Worm (Caenorhabditis elegans) whole organism, L3 larva: ENCODE data around the gene F22B8.7.
A peak's percentile ranks its signal among the peaks of the same experiment; 100 is the strongest.

Source experiments
- ZK546.5 ChIP-seq: sonication (generic microtip); optimal IDR thresholded peaks from 2 replicates; lab custom pipeline; 2017; ENCODE audit warnings: missing biosample characterization, missing genetic modification characterization
- aly-2 ChIP-seq: fragments of 150-350 bp; optimal IDR thresholded peaks from 2 replicates; lab custom pipeline; 2014; ENCODE audit warnings: missing biosample characterization, missing genetic modification characterization
- ceh-16 ChIP-seq: sonication (generic microtip); optimal IDR thresholded peaks from 2 replicates; lab custom pipeline; 2017; ENCODE audit warnings: missing biosample characterization, missing genetic modification characterization
- ceh-28 ChIP-seq: fragments of 150-350 bp; optimal IDR thresholded peaks from 2 replicates; lab custom pipeline; 2014; ENCODE audit warnings: missing biosample characterization, missing genetic modification reagents, missing genetic modification characterization
- ceh-82 ChIP-seq: fragments of 150-350 bp; optimal IDR thresholded peaks from 2 replicates; lab custom pipeline; 2014; ENCODE audit warnings: missing biosample characterization, missing genetic modification characterization
- ceh-9 ChIP-seq: sonication (generic microtip); optimal IDR thresholded peaks from 2 replicates; lab custom pipeline; 2018; ENCODE audit warnings: missing biosample characterization, missing genetic modification characterization
- daf-12 ChIP-seq: fragments of 150-350 bp; optimal IDR thresholded peaks from 2 replicates; lab custom pipeline; 2014; ENCODE audit warnings: missing biosample characterization, missing genetic modification reagents, missing genetic modification characterization
- egl-27 ChIP-seq: sonication (generic microtip); optimal IDR thresholded peaks from 4 replicates; lab custom pipeline; 2017; ENCODE audit warnings: missing biosample characterization, missing genetic modification reagents, missing genetic modification characterization
- elt-1 ChIP-seq: fragments of 150-350 bp; optimal IDR thresholded peaks from 2 replicates; lab custom pipeline; 2014; ENCODE audit warnings: missing biosample characterization, missing genetic modification characterization
- elt-2 ChIP-seq: sonication (generic microtip); optimal IDR thresholded peaks from 2 replicates; lab custom pipeline; 2016; ENCODE audit warnings: missing genetic modification reagents, mild to moderate bottlenecking, missing genetic modification characterization, missing compliant biosample characterization
- elt-3 ChIP-seq, 3 experiments: fragments of 150-350 bp in 1 of 3; sonication (generic microtip) in 2 of 3; optimal IDR thresholded peaks; 2 replicates in 2 of 3; 4 replicates in 1 of 3; lab custom pipeline; 2014 to 2017; ENCODE audit warnings: missing biosample characterization in 3 of 3, missing genetic modification characterization in 3 of 3
- fkh-10 ChIP-seq: sonication (generic microtip); optimal IDR thresholded peaks from 2 replicates; lab custom pipeline; 2017; ENCODE audit warnings: missing biosample characterization, missing genetic modification reagents, missing genetic modification characterization
- fos-1 ChIP-seq: fragments of 150-350 bp; optimal IDR thresholded peaks from 2 replicates; lab custom pipeline; 2014; ENCODE audit warnings: missing biosample characterization, missing genetic modification characterization
- jun-1 ChIP-seq: fragments of 150-350 bp; optimal IDR thresholded peaks from 2 replicates; lab custom pipeline; 2014; ENCODE audit warnings: missing biosample characterization, missing genetic modification reagents, missing genetic modification characterization
- lin-15B ChIP-seq: fragments of 150-350 bp; optimal IDR thresholded peaks from 2 replicates; lab custom pipeline; 2014; ENCODE audit warnings: missing biosample characterization, missing genetic modification characterization
- lin-39 ChIP-seq: fragments of 150-350 bp; optimal IDR thresholded peaks from 2 replicates; lab custom pipeline; 2018; ENCODE audit warnings: missing biosample characterization, missing genetic modification reagents, missing genetic modification characterization
- lsy-12 ChIP-seq: sonication (generic microtip); optimal IDR thresholded peaks from 2 replicates; lab custom pipeline; 2016; ENCODE audit warnings: mild to moderate bottlenecking, missing genetic modification characterization, missing compliant biosample characterization
- mdl-1 ChIP-seq: fragments of 150-350 bp; optimal IDR thresholded peaks from 2 replicates; lab custom pipeline; 2014; ENCODE audit warnings: missing biosample characterization, missing genetic modification characterization
- nhr-23 ChIP-seq: fragments of 150-350 bp; optimal IDR thresholded peaks from 2 replicates; lab custom pipeline; 2014; ENCODE audit warnings: missing biosample characterization, missing genetic modification reagents, missing genetic modification characterization
- nhr-237 ChIP-seq: fragments of 150-350 bp; optimal IDR thresholded peaks from 2 replicates; lab custom pipeline; 2014; ENCODE audit warnings: missing biosample characterization, missing genetic modification characterization
- nhr-28 ChIP-seq: fragments of 150-350 bp; optimal IDR thresholded peaks from 2 replicates; lab custom pipeline; 2014; ENCODE audit warnings: missing biosample characterization, missing genetic modification characterization
- nhr-43 ChIP-seq: sonication (generic microtip); optimal IDR thresholded peaks from 2 replicates; lab custom pipeline; 2016; ENCODE audit warnings: mild to moderate bottlenecking, missing genetic modification characterization, missing compliant biosample characterization; ENCODE audit not compliant: poor library complexity, severe bottlenecking
- nhr-67 ChIP-seq: fragments of 150-350 bp; optimal IDR thresholded peaks from 2 replicates; lab custom pipeline; 2014; ENCODE audit warnings: missing biosample characterization, missing genetic modification characterization
- nhr-77 ChIP-seq: fragments of 150-350 bp; optimal IDR thresholded peaks from 2 replicates; lab custom pipeline; 2014; ENCODE audit warnings: missing biosample characterization, missing genetic modification characterization
- pha-4 ChIP-seq: fragments of 150-350 bp; optimal IDR thresholded peaks from 2 replicates; lab custom pipeline; 2014; ENCODE audit warnings: missing biosample characterization, missing genetic modification reagents, missing genetic modification characterization
- pqm-1 ChIP-seq: fragments of 150-350 bp; optimal IDR thresholded peaks from 2 replicates; lab custom pipeline; 2017; ENCODE audit warnings: missing biosample characterization, missing genetic modification characterization, inconsistent platforms
- sea-2 ChIP-seq: fragments of 150-350 bp; sonication (generic microtip); optimal IDR thresholded peaks from 4 replicates; lab custom pipeline; 2014; ENCODE audit warnings: missing biosample characterization, missing genetic modification reagents, missing genetic modification characterization
- skn-1 ChIP-seq: fragments of 150-350 bp; optimal IDR thresholded peaks from 2 replicates; lab custom pipeline; 2014; ENCODE audit warnings: missing biosample characterization, missing genetic modification characterization
- snpc-4 ChIP-seq: fragments of 150-350 bp; optimal IDR thresholded peaks from 2 replicates; lab custom pipeline; 2014; ENCODE audit warnings: missing biosample characterization, missing genetic modification characterization
- tbx-2 ChIP-seq: sonication (generic microtip); optimal IDR thresholded peaks from 2 replicates; lab custom pipeline; 2016; ENCODE audit warnings: mild to moderate bottlenecking, missing genetic modification characterization, missing compliant biosample characterization
- unc-39 ChIP-seq: sonication (generic microtip); optimal IDR thresholded peaks from 4 replicates; lab custom pipeline; 2017; ENCODE audit warnings: missing biosample characterization, missing genetic modification characterization
- unc-62 ChIP-seq: fragments of 150-350 bp; sonication (generic microtip); optimal IDR thresholded peaks from 4 replicates; lab custom pipeline; 2014; ENCODE audit warnings: missing biosample characterization, missing genetic modification reagents, missing genetic modification characterization
- zag-1 ChIP-seq: fragments of 150-350 bp; optimal IDR thresholded peaks from 2 replicates; lab custom pipeline; 2014; ENCODE audit warnings: missing biosample characterization, missing genetic modification characterization
- ztf-11 ChIP-seq: fragments of 150-350 bp; optimal IDR thresholded peaks from 2 replicates; lab custom pipeline; 2014; ENCODE audit warnings: missing biosample characterization, missing genetic modification characterization

The F22B8.7 gene

ce11 chrV:16094284-16094683 lies at the start of gene F22B8.7:
F22B8.7 (plus strand) TSS chrV:16094584.
- TF ChIP-seq unc-62 (GFP tag; lab: Kevin White, UChicago) (no peak), snpc-4 (no peak), zag-1 (no peak), ceh-9 (no peak), unc-39 (tag; lab: Kevin White, UChicago) (no peak), ceh-82 (no peak), lin-15B (tag; lab: Kevin White, UChicago) (no peak), nhr-77 (tag; lab: Kevin White, UChicago) (no peak), jun-1 (no peak), nhr-67 (tag; lab: Kevin White, UChicago) (no peak), nhr-43 (tag; lab: Kevin White, UChicago) (no peak), pha-4 (tag; lab: Kevin White, UChicago) (no peak), lin-39 (tag; lab: Kevin White, UChicago) (no peak), ztf-11 (no peak)
- TF ChIP-seq, all 47 proteins: peak for 0

DNA sequence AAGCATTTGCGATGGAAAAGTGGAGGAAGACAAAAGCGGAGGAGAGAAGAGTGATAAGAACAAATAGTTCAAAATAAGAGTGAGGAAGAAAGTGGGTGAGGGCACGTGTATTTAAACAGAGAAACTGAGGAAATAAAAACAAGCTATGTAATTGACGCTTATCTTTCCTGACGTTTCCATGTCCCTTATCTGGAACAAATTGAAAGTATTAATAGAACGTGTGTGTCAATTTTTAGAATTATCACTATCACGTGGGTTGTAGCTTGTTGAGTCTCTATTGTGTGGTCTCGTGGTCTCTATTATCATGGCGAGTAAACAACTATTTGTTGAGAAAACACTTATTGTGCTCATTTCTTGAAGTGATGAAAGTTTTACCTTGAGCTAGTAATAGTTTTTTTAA lies 48.5 kb upstream of the F22B8.7 start, which contains the start of gene T10C6.15:
Gene T10C6.15 (minus strand): TSS at position 104 of the 400 bp plus-strand sequence.
- TF ChIP-seq zag-1, result no peak
- TF ChIP-seq lin-39 (tag; lab: Kevin White, UChicago), result no peak
- TF ChIP-seq pqm-1 (tag; lab: Kevin White, UChicago), result peak; percentile 92
- TF ChIP-seq lsy-12 (tag; lab: Kevin White, UChicago), result no peak
- TF ChIP-seq nhr-23 (tag; lab: Kevin White, UChicago), result no peak
- TF ChIP-seq ZK546.5, result no peak
- no peak for TF ChIP-seq unc-62 (GFP tag; lab: Kevin White, UChicago)
- peak; percentile 99 for TF ChIP-seq elt-2
- no peak for TF ChIP-seq tbx-2 (tag; lab: Kevin White, UChicago)
- TF ChIP-seq nhr-237 (tag; lab: Kevin White, UChicago), result no peak
- TF ChIP-seq pha-4 (tag; lab: Kevin White, UChicago), result peak; percentile 90
- no peak for TF ChIP-seq ceh-28 (tag; lab: Kevin White, UChicago)
- no peak for TF ChIP-seq fkh-10 (GFP tag; lab: Kevin White, UChicago)
- no peak for TF ChIP-seq ceh-16
- TF ChIP-seq sea-2 (GFP tag; lab: Kevin White, UChicago), result no peak
- TF ChIP-seq mdl-1 (tag; lab: Kevin White, UChicago), result no peak
- no peak for TF ChIP-seq fos-1 (tag; lab: Kevin White, UChicago)
- no peak for TF ChIP-seq ceh-9
- no peak for TF ChIP-seq aly-2 (tag; lab: Kevin White, UChicago)
- peak; percentile 57 for TF ChIP-seq nhr-43 (tag; lab: Kevin White, UChicago)
- peak; percentile 82 for TF ChIP-seq jun-1
- TF ChIP-seq nhr-67 (tag; lab: Kevin White, UChicago), result no peak

- no peak for TF ChIP-seq egl-27 (tag; lab: Kevin White, UChicago)
- no peak for TF ChIP-seq elt-2
- no peak for TF ChIP-seq elt-3 (tag; optimal IDR thresholded peaks at IDR 0.05; lab: Kevin White, UChicago)
- TF ChIP-seq, all 47 proteins: peak for 0
These were observed 47.8 kb upstream of the F22B8.7 start, which contains the start of gene ZK285.2 for ce11 chrV:16046573-16046972. ZK285.2 (plus strand) TSS chrV:16046873.

ce11 chrV:16047052-16047451 lies 47.3 kb upstream of the F22B8.7 start:
- no peak for TF ChIP-seq elt-3 (tag; optimal IDR thresholded peaks at IDR 0.05; lab: Kevin White, UChicago)
- TF ChIP-seq nhr-28 (tag; lab: Kevin White, UChicago), result no peak
- TF ChIP-seq pha-4 (tag; lab: Kevin White, UChicago), result no peak
- no peak for TF ChIP-seq nhr-23 (tag; lab: Kevin White, UChicago)
- TF ChIP-seq skn-1 (tag; lab: Kevin White, UChicago), result no peak
- TF ChIP-seq lsy-12 (tag; lab: Kevin White, UChicago), result no peak
- no peak for TF ChIP-seq daf-12
- no peak for TF ChIP-seq unc-62 (GFP tag; lab: Kevin White, UChicago)
- TF ChIP-seq elt-1 (tag; lab: Kevin White, UChicago), result no peak

DNA sequence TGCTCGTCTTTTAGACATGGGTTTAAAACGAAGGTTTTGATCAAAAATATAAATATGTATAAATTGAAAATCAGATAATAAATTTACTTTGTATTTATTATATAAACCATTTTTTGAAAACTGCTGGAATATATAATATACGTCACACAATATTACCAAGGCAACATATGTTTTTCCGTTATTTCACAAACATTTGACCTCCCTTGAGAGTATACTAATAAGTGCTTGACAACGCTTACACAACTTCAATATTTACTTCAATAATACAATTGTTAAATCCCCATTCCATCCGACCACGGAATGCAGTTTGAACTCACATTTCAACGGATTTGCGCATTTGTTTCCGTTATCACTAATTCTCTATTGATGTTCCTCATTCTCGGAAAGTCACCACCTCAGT lies 46.9 kb upstream of the F22B8.7 start, which contains the start of gene str-198:
Gene str-198 (plus strand): TSS at position 301 of the 400 bp plus-strand sequence.
- TF ChIP-seq nhr-23 (tag; lab: Kevin White, UChicago) (no peak), nhr-28 (tag; lab: Kevin White, UChicago) (no peak), zag-1 (no peak), ceh-9 (no peak), ceh-28 (tag; lab: Kevin White, UChicago) (no peak)
